Fruit fly (Drosophila melanogaster): ENCODE results near the gene CG12546.
A peak's percentile ranks its signal among the peaks of the same experiment; 100 is the strongest.

Gene CG12546

DNA sequence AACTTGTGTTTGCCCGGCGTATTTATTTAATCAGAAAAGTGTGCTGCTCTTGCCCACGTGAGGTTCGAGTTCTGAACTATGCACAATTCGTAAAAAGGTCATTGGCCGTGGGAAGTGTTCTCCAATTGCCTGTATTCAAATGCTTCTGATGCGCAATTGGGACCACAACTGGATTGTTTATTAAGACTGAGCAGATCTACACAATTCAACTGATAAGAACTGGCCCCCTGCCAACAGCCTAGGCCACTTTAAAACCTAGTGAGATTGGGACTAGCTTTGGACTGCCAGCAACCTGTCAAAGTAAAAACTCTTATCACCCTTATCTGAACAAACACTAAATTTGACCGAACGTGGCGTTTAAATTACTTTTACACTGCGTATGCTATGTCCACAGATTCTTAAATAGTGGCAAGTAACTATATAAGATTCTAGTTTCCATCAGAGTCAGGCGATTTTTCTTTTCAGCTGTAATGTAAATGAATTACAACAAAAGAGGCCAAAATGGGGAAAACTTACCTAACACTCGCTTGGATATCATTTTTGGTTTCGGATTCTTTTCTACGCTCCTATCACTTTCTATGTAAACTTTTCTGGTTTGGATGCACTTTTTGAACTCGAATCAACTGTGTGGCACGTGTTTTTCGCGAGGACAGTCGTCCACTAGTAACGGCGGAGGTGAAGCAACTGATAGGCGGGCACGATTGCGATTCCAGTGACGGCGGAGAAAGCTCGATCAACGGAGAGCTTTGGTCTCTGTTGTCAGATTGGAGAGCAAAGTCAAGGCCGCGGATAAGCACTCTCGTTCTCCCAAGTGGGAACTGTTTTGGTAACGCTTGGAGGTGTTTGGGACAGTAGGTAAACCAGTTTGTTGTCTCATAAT lies 44.4 kb upstream of the CG12546 start, which contains the start of gene CG11241:
Gene CG11241, minus strand, starts transcription at position 689 of the 880 bp plus-strand sequence.
- TF ChIP-seq fd96Ca (GFP tag; IDR thresholded peaks at IDR 0.05) (no peak), CG8159 (tag; optimal IDR thresholded peaks at IDR 0.05) (no peak), CG8301 (tag; optimal IDR thresholded peaks at IDR 0.05) (no peak), gl (tag; optimal IDR thresholded peaks at IDR 0.05) (no peak), CG10348 (GFP tag; IDR thresholded peaks at IDR 0.05) (no peak), rn (GFP tag; IDR thresholded peaks at IDR 0.05) (no peak), EcR (GFP tag; optimal IDR thresholded peaks at IDR 0.05) (peak; percentile 79), Snoo (tag; optimal IDR thresholded peaks at IDR 0.05) (no peak)

DNA sequence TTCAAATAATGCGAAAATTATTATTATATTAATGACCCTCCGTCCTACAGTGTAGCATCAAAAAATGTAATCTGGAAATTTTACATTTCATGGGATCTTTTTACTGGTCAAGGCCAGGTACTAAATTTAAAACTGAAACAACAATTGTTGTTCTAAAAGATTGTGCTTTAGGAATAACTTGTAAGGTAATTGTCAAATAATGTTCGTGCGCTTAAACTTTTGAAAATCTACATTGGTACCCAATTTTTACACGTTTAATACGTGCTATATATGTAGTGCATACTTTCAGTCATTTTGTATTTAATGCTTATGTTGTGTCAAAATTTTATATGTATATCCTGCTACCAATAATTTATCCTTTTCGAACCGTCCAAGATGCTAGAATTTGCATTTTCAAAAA lies 40.0 kb upstream of the CG12546 start:
- no peak for TF ChIP-seq CG14655 (GFP tag; optimal IDR thresholded peaks at IDR 0.05)
- no peak for TF ChIP-seq Pif1B (GFP tag; optimal IDR thresholded peaks at IDR 0.05)
- TF ChIP-seq Pif1A (GFP tag; optimal IDR thresholded peaks at IDR 0.05): no peak
- no peak for TF ChIP-seq CG10348 (GFP tag; IDR thresholded peaks at IDR 0.05)
- TF ChIP-seq CG32121 (GFP tag; IDR thresholded peaks at IDR 0.05): no peak
- TF ChIP-seq CG9948 (tag; optimal IDR thresholded peaks at IDR 0.05): no peak
- TF ChIP-seq CG4496 (GFP tag; IDR thresholded peaks at IDR 0.05): no peak
- no peak for TF ChIP-seq Ets98B (GFP tag; IDR thresholded peaks at IDR 0.05)
- TF ChIP-seq Snoo (tag; optimal IDR thresholded peaks at IDR 0.05): no peak
- no peak for TF ChIP-seq CG8159 (tag; optimal IDR thresholded peaks at IDR 0.05)
- TF ChIP-seq CG12605 (GFP tag; IDR thresholded peaks at IDR 0.05): no peak
- no peak for TF ChIP-seq rn (GFP tag; IDR thresholded peaks at IDR 0.05)
- TF ChIP-seq CG8301 (tag; optimal IDR thresholded peaks at IDR 0.05): no peak
- no peak for TF ChIP-seq EcR (GFP tag; optimal IDR thresholded peaks at IDR 0.05)
- TF ChIP-seq fd96Ca (GFP tag; IDR thresholded peaks at IDR 0.05): no peak
- TF ChIP-seq gl (tag; optimal IDR thresholded peaks at IDR 0.05): no peak

DNA sequence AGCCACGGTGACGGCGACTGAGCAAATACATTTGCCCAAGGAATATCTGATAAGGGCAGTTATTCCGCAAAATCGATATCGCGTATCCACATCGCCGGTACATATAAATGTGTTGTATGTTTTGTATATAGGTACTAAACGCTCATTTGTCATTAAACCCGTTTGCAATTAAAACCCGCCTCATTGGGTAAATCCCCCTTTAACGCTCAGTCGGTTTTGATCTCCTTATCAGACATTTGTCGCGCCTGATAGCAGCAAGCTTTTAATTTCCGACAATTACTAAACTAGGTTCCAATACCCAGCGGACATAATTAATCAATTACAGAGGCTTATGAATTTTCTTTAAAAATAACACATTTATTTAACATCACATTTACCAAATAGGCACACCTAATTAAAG lies 37.8 kb upstream of the CG12546 start:
- TF ChIP-seq gl (tag; optimal IDR thresholded peaks at IDR 0.05): no peak
- no peak for TF ChIP-seq CG32121 (GFP tag; IDR thresholded peaks at IDR 0.05)
- TF ChIP-seq Pif1A (GFP tag; optimal IDR thresholded peaks at IDR 0.05): no peak
- TF ChIP-seq D1 (tag; optimal IDR thresholded peaks at IDR 0.05): no peak
- TF ChIP-seq CG8301 (tag; optimal IDR thresholded peaks at IDR 0.05): no peak
- no peak for TF ChIP-seq CG10348 (GFP tag; IDR thresholded peaks at IDR 0.05)
- TF ChIP-seq Pif1B (GFP tag; optimal IDR thresholded peaks at IDR 0.05): no peak
- no peak for TF ChIP-seq CG15710 (tag; optimal IDR thresholded peaks at IDR 0.05)
- TF ChIP-seq CG9948 (tag; optimal IDR thresholded peaks at IDR 0.05): no peak
- no peak for TF ChIP-seq Ets98B (GFP tag; IDR thresholded peaks at IDR 0.05)
- TF ChIP-seq fd96Ca (GFP tag; IDR thresholded peaks at IDR 0.05): no peak

DNA sequence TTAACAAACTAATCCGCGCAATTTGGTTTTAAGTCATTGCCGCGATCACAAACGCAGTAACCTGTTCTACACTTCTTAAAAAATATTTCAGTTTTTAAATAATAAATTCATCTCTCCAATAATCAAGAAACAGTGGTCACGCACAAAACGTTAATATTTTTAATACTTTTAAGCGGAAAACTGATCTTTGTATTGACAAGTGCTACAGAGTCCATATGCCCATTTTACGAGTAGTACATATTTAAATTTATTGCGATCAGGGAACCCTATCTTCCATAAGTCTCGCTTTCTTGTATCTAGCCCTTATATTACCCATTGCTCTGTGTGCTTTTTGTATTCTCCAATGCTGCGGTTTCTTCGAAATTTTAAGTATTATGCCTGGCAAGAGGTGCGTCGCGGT lies 35.9 kb upstream of the CG12546 start, which contains the start of gene CG32454:
Gene CG32454, plus strand, starts transcription at position 301 of the 400 bp plus-strand sequence.
- no peak for TF ChIP-seq fd96Ca (GFP tag; IDR thresholded peaks at IDR 0.05)
- no peak for TF ChIP-seq Pif1B (GFP tag; optimal IDR thresholded peaks at IDR 0.05)
- TF ChIP-seq CG8301 (tag; optimal IDR thresholded peaks at IDR 0.05): no peak
- no peak for TF ChIP-seq CG34367 (tag; optimal IDR thresholded peaks at IDR 0.05)
- TF ChIP-seq CG8159 (tag; optimal IDR thresholded peaks at IDR 0.05): no peak
- no peak for TF ChIP-seq CG12605 (GFP tag; IDR thresholded peaks at IDR 0.05)
- no peak for TF ChIP-seq Ets98B (GFP tag; IDR thresholded peaks at IDR 0.05)
- TF ChIP-seq CG13204 (GFP tag; optimal IDR thresholded peaks at IDR 0.05): no peak
- TF ChIP-seq EcR (GFP tag; optimal IDR thresholded peaks at IDR 0.05): no peak
- no peak for TF ChIP-seq Pif1A (GFP tag; optimal IDR thresholded peaks at IDR 0.05)
- TF ChIP-seq gl (tag; optimal IDR thresholded peaks at IDR 0.05): no peak
- no peak for TF ChIP-seq Snoo (tag; optimal IDR thresholded peaks at IDR 0.05)
- TF ChIP-seq CG4496 (GFP tag; IDR thresholded peaks at IDR 0.05): no peak
- no peak for TF ChIP-seq CG14655 (GFP tag; optimal IDR thresholded peaks at IDR 0.05)
- TF ChIP-seq CG17806 (tag; optimal IDR thresholded peaks at IDR 0.05): no peak
- no peak for TF ChIP-seq rn (GFP tag; IDR thresholded peaks at IDR 0.05)
- no peak for TF ChIP-seq CG9948 (tag; optimal IDR thresholded peaks at IDR 0.05)

DNA sequence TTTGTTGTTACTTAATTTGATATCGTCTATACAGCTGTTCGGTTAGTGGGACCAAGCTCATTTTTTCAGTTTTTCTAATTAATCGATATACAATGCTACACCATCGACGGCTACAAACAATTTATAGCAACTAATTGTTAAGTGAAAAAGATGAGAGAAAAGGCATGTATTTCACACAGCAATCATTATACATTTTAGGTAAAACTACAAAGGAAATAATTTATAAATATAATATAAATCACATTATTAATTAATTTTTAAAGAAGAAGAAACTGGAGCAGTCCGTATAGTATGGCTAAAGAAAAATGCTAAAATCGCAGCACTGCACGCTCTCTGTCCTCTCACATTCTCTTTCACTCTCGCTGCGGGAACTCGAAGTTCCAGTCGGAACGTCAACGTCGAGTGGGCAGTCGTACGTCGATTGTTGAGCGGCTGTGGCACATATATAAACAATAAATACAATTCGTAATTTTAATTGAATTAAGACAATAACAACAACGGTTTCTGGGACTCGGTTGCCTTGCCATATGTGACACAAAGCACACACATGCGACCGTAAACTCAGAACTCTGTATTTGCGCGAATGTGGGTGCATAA lies 34.2 kb upstream of the CG12546 start, which contains the start of the genes CG14450 and CG11367:
Gene CG14450, minus strand, starts transcription at position 51 of the 597 bp plus-strand sequence.
Gene CG11367, plus strand, starts transcription at position 373 of the 597 bp plus-strand sequence.
- no peak for TF ChIP-seq gl (tag; optimal IDR thresholded peaks at IDR 0.05)
- TF ChIP-seq CG13204 (GFP tag; optimal IDR thresholded peaks at IDR 0.05): peak; percentile 67
- no peak for TF ChIP-seq Pif1A (GFP tag; optimal IDR thresholded peaks at IDR 0.05)
- TF ChIP-seq CG4496 (GFP tag; IDR thresholded peaks at IDR 0.05): 0 out of 3 replicates have a peak, but pooled peaks have one; percentile 19
- TF ChIP-seq CG34367 (tag; optimal IDR thresholded peaks at IDR 0.05): no peak
- TF ChIP-seq fd96Ca (GFP tag; IDR thresholded peaks at IDR 0.05): no peak
- TF ChIP-seq rn (GFP tag; IDR thresholded peaks at IDR 0.05): no peak
- no peak for TF ChIP-seq CG10348 (GFP tag; IDR thresholded peaks at IDR 0.05)
- TF ChIP-seq EcR (GFP tag; optimal IDR thresholded peaks at IDR 0.05): peak; percentile 18
- TF ChIP-seq Pif1B (GFP tag; optimal IDR thresholded peaks at IDR 0.05): peak; percentile 55
- no peak for TF ChIP-seq CG14655 (GFP tag; optimal IDR thresholded peaks at IDR 0.05)
- TF ChIP-seq CG12605 (GFP tag; IDR thresholded peaks at IDR 0.05): 0 out of 2 replicates have a peak, but pooled peaks have one; percentile 34
- peak; percentile 26; the same call in 1 of the 2 replicates for TF ChIP-seq Ets98B (GFP tag; IDR thresholded peaks at IDR 0.05)
- no peak for TF ChIP-seq Snoo (tag; optimal IDR thresholded peaks at IDR 0.05)
- no peak for TF ChIP-seq CG9948 (tag; optimal IDR thresholded peaks at IDR 0.05)
- no peak for TF ChIP-seq CG17806 (tag; optimal IDR thresholded peaks at IDR 0.05)
- no peak for TF ChIP-seq CG15710 (tag; optimal IDR thresholded peaks at IDR 0.05)
- no peak for TF ChIP-seq CG8159 (tag; optimal IDR thresholded peaks at IDR 0.05)
- TF ChIP-seq CG32121 (GFP tag; IDR thresholded peaks at IDR 0.05): no peak
- TF ChIP-seq D1 (tag; optimal IDR thresholded peaks at IDR 0.05): no peak
- TF ChIP-seq CG8301 (tag; optimal IDR thresholded peaks at IDR 0.05): no peak
